Fruit fly (Drosophila melanogaster) whole organism, embryonic: Measurements from ENCODE around the gene Irbp18.
A peak's percentile ranks its signal among the peaks of the same experiment; 100 is the strongest.

Experiments
- Asciz ChIP-seq: fragments of 200-800 bp; sonication (Bioruptor generic); optimal IDR thresholded peaks from 2 replicates; lab custom pipeline; 2017; ENCODE audit warnings: missing biosample characterization, mild to moderate bottlenecking, missing genetic modification characterization, missing genetic modification reagents
- Atf3 ChIP-seq: fragments of 200-800 bp; sonication (Bioruptor generic); optimal IDR thresholded peaks from 3 replicates; lab custom pipeline; 2016; ENCODE audit warnings: missing biosample characterization, missing genetic modification characterization
- CG10431 ChIP-seq: fragments of 200-800 bp; sonication (Bioruptor generic); optimal IDR thresholded peaks from 3 replicates; lab custom pipeline; 2018; ENCODE audit warnings: missing biosample characterization, mild to moderate bottlenecking, missing genetic modification characterization
- CG10462 ChIP-seq: fragments of 200-800 bp; sonication (Bioruptor generic); optimal IDR thresholded peaks from 2 replicates; lab custom pipeline; 2016; ENCODE audit warnings: missing biosample characterization, missing genetic modification characterization
- CG11093 ChIP-seq: fragments of 200-800 bp; sonication (Bioruptor generic); IDR thresholded peaks from 3 replicates; pipeline ENCODE4 v1.3.6; 2022; ENCODE audit warnings: missing biosample characterization, missing genetic modification characterization
- CG1233 ChIP-seq: fragments of 200-800 bp; sonication (Bioruptor generic); optimal IDR thresholded peaks from 4 replicates; lab custom pipeline; 2018; ENCODE audit warnings: missing biosample characterization, mild to moderate bottlenecking, missing genetic modification characterization
- CG13123 ChIP-seq: fragments of 200-800 bp; sonication (Bioruptor generic); optimal IDR thresholded peaks from 2 replicates; lab custom pipeline; 2016; ENCODE audit warnings: missing biosample characterization, missing genetic modification characterization
- CG15696 ChIP-seq: fragments of 200-800 bp; sonication (Bioruptor generic); optimal IDR thresholded peaks from 2 replicates; lab custom pipeline; 2019; ENCODE audit warnings: missing biosample characterization, mild to moderate bottlenecking, missing genetic modification characterization, moderate library complexity
- CG17328 ChIP-seq: fragments of 200-800 bp; sonication (Bioruptor generic); IDR thresholded peaks from 2 replicates; pipeline ENCODE4 v1.3.6; 2022; ENCODE audit warnings: missing biosample characterization, missing genetic modification characterization
- CG17568 ChIP-seq: fragments of 200-800 bp; sonication (Bioruptor generic); optimal IDR thresholded peaks from 2 replicates; lab custom pipeline; 2018; ENCODE audit warnings: missing biosample characterization, mild to moderate bottlenecking, missing genetic modification characterization, moderate library complexity
- CG18619 ChIP-seq: fragments of 200-800 bp; sonication (Bioruptor generic); optimal IDR thresholded peaks from 3 replicates; lab custom pipeline; 2017; ENCODE audit warnings: missing biosample characterization, mild to moderate bottlenecking, missing genetic modification characterization
- CG42726 ChIP-seq: fragments of 200-800 bp; sonication (Bioruptor generic); IDR thresholded peaks from 2 replicates; pipeline ENCODE4 v1.3.6; 2022; ENCODE audit warnings: missing biosample characterization, missing genetic modification characterization; ENCODE audit not compliant: partially characterized antibody
- CG4328 ChIP-seq: fragments of 200-800 bp; sonication (Bioruptor generic); optimal IDR thresholded peaks from 3 replicates; lab custom pipeline; 2017; ENCODE audit warnings: missing biosample characterization, missing genetic modification reagents, missing genetic modification characterization
- CG5245 ChIP-seq: fragments of 200-800 bp; sonication (Bioruptor generic); optimal IDR thresholded peaks from 3 replicates; lab custom pipeline; 2016; ENCODE audit warnings: missing biosample characterization, missing genetic modification characterization
- CG9215 ChIP-seq: fragments of 200-800 bp; sonication (Bioruptor generic); IDR thresholded peaks from 2 replicates; pipeline ENCODE4 v1.3.6; 2022; ENCODE audit warnings: missing biosample characterization, missing genetic modification characterization
- CG9876 ChIP-seq: fragments of 200-800 bp; sonication (Bioruptor generic); optimal IDR thresholded peaks from 2 replicates; lab custom pipeline; 2016; ENCODE audit warnings: missing biosample characterization, missing genetic modification characterization
- Dip2 ChIP-seq: fragments of 200-800 bp; sonication (Bioruptor generic); IDR thresholded peaks from 2 replicates; pipeline ENCODE4 v1.3.6; 2022; ENCODE audit warnings: missing biosample characterization, missing genetic modification characterization
- Dip3 ChIP-seq: fragments of 200-800 bp; sonication (Bioruptor generic); optimal IDR thresholded peaks from 3 replicates; lab custom pipeline; 2016; ENCODE audit warnings: missing biosample characterization, missing genetic modification characterization
- Ets97D ChIP-seq: fragments of 200-800 bp; sonication (Bioruptor generic); optimal IDR thresholded peaks from 3 replicates; lab custom pipeline; 2016; ENCODE audit warnings: missing biosample characterization, missing genetic modification characterization
- HmgD ChIP-seq: fragments of 200-800 bp; sonication (Bioruptor generic); optimal IDR thresholded peaks from 3 replicates; lab custom pipeline; 2016; ENCODE audit warnings: missing biosample characterization, missing genetic modification characterization
- NFAT ChIP-seq: fragments of 200-800 bp; sonication (Bioruptor generic); IDR thresholded peaks from 2 replicates; pipeline ENCODE4 v1.3.6; 2022; ENCODE audit warnings: missing biosample characterization, missing genetic modification characterization
- Nf-YA ChIP-seq: fragments of 200-800 bp; sonication (Bioruptor generic); IDR thresholded peaks from 2 replicates; pipeline ENCODE4 v1.3.6; 2022; ENCODE audit warnings: missing biosample characterization, missing genetic modification characterization
- YL-1 ChIP-seq: fragments of 200-800 bp; sonication (Bioruptor generic); optimal IDR thresholded peaks from 3 replicates; lab custom pipeline; 2017; ENCODE audit warnings: missing biosample characterization, mild to moderate bottlenecking, missing genetic modification characterization
- cas ChIP-seq: fragments of 200-800 bp; sonication (Bioruptor generic); IDR thresholded peaks from 2 replicates; pipeline ENCODE4 v1.3.6; 2022; ENCODE audit warnings: missing biosample characterization, missing genetic modification characterization
- caup ChIP-seq: fragments of 200-800 bp; sonication (Bioruptor generic); optimal IDR thresholded peaks from 3 replicates; lab custom pipeline; 2017; ENCODE audit warnings: missing biosample characterization, mild to moderate bottlenecking, missing genetic modification characterization, moderate library complexity; ENCODE audit not compliant: severe bottlenecking
- crp ChIP-seq, 2 experiments: fragments of 200-800 bp; sonication (Bioruptor generic); optimal IDR thresholded peaks; 2 replicates in 1 of 2; 3 replicates in 1 of 2; lab custom pipeline; 2017; ENCODE audit warnings: missing biosample characterization in 2 of 2, missing genetic modification characterization in 2 of 2, mild to moderate bottlenecking in 1 of 2, moderate library complexity in 1 of 2
- danr ChIP-seq: fragments of 200-800 bp; sonication (Bioruptor generic); IDR thresholded peaks from 2 replicates; pipeline ENCODE4 v1.3.6; 2022; ENCODE audit warnings: missing biosample characterization, missing genetic modification characterization
- en ChIP-seq: fragments of 200-800 bp; sonication (Bioruptor generic); optimal IDR thresholded peaks from 2 replicates; lab custom pipeline; 2016; ENCODE audit warnings: missing biosample characterization, missing genetic modification characterization
- esg ChIP-seq: fragments of 200-800 bp; sonication (Bioruptor generic); conservative IDR thresholded peaks from 2 replicates; pipeline ENCODE4 v1.3.6; 2022; ENCODE audit warnings: missing biosample characterization, missing genetic modification characterization
- fd102C ChIP-seq: fragments of 200-800 bp; sonication (Bioruptor generic); optimal IDR thresholded peaks from 2 replicates; lab custom pipeline; 2018; ENCODE audit warnings: missing biosample characterization, mild to moderate bottlenecking, missing genetic modification characterization, moderate library complexity
- fd64A ChIP-seq: fragments of 200-800 bp; sonication (Bioruptor generic); optimal IDR thresholded peaks from 3 replicates; lab custom pipeline; 2018; ENCODE audit warnings: missing biosample characterization, mild to moderate bottlenecking, missing genetic modification characterization
- her ChIP-seq: fragments of 200-800 bp; sonication (Bioruptor generic); optimal IDR thresholded peaks from 2 replicates; lab custom pipeline; 2016; ENCODE audit warnings: missing biosample characterization, missing genetic modification characterization
- mam ChIP-seq: fragments of 200-800 bp; sonication (Bioruptor generic); optimal IDR thresholded peaks from 3 replicates; lab custom pipeline; 2016; ENCODE audit warnings: missing biosample characterization, missing genetic modification characterization
- nerfin-2 ChIP-seq: fragments of 200-800 bp; sonication (Bioruptor generic); IDR thresholded peaks from 2 replicates; pipeline ENCODE4 v1.3.6; 2022; ENCODE audit warnings: missing biosample characterization, missing genetic modification characterization; ENCODE audit not compliant: partially characterized antibody
- pb ChIP-seq: fragments of 200-800 bp; sonication (Bioruptor generic); optimal IDR thresholded peaks from 3 replicates; lab custom pipeline; 2016; ENCODE audit warnings: missing biosample characterization, missing genetic modification characterization
- prd ChIP-seq, 3 experiments: fragments of >200 bp in 2 of 3; fragments of 200-800 bp in 1 of 3; sonication (Bioruptor generic) in 1 of 3; optimal IDR thresholded peaks in 2 of 3; IDR thresholded peaks in 1 of 3; 2 replicates in 2 of 3; 3 replicates in 1 of 3; pipeline versions ENCODE4 v1.3.6 to Lab custom; 2017 to 2022; ENCODE audit warnings: missing biosample characterization in 1 of 3, missing genetic modification characterization in 1 of 3
- pros ChIP-seq: fragments of 200-800 bp; sonication (Bioruptor generic); optimal IDR thresholded peaks from 3 replicates; lab custom pipeline; 2019; ENCODE audit warnings: missing biosample characterization, mild to moderate bottlenecking, missing genetic modification characterization, moderate library complexity
- rib ChIP-seq: fragments of 200-800 bp; sonication (Bioruptor generic); IDR thresholded peaks from 2 replicates; pipeline ENCODE4 v1.3.6; 2022; ENCODE audit warnings: missing biosample characterization, missing genetic modification characterization
- salm ChIP-seq: fragments of 200-800 bp; sonication (Bioruptor generic); optimal IDR thresholded peaks from 2 replicates; lab custom pipeline; 2018; ENCODE audit warnings: missing biosample characterization, mild to moderate bottlenecking, missing genetic modification characterization
- scrt ChIP-seq: fragments of 200-800 bp; sonication (Bioruptor generic); optimal IDR thresholded peaks from 2 replicates; lab custom pipeline; 2018; ENCODE audit warnings: missing biosample characterization, mild to moderate bottlenecking, missing genetic modification characterization, moderate library complexity
- seq ChIP-seq: fragments of 200-800 bp; sonication (Bioruptor generic); IDR thresholded peaks from 2 replicates; pipeline ENCODE4 v1.3.6; 2022; ENCODE audit warnings: missing biosample characterization, missing genetic modification characterization
- tap ChIP-seq: fragments of 200-800 bp; optimal IDR thresholded peaks from 3 replicates; lab custom pipeline; 2019; ENCODE audit warnings: missing biosample characterization, mild to moderate bottlenecking, missing genetic modification characterization, moderate library complexity
- tna ChIP-seq: fragments of 200-800 bp; sonication (Bioruptor generic); IDR thresholded peaks from 2 replicates; pipeline ENCODE4 v1.3.6; 2022; ENCODE audit warnings: missing biosample characterization, missing genetic modification characterization; ENCODE audit not compliant: partially characterized antibody
- toy ChIP-seq: fragments of 200-800 bp; sonication (Bioruptor generic); IDR thresholded peaks from 2 replicates; pipeline ENCODE4 v1.3.6; 2022; ENCODE audit warnings: missing biosample characterization, missing genetic modification characterization
- trh ChIP-seq: fragments of 200-800 bp; sonication (Bioruptor generic); optimal IDR thresholded peaks from 2 replicates; lab custom pipeline; 2016; ENCODE audit warnings: missing biosample characterization, missing genetic modification characterization
- vvl ChIP-seq: fragments of 200-800 bp; sonication (Bioruptor generic); IDR thresholded peaks from 2 replicates; pipeline ENCODE4 v1.3.6; 2022; ENCODE audit warnings: missing biosample characterization, missing genetic modification characterization
- wor ChIP-seq: fragments of 200-800 bp; sonication (Bioruptor generic); IDR thresholded peaks from 2 replicates; pipeline ENCODE4 v1.3.6; 2022; ENCODE audit warnings: missing biosample characterization, missing genetic modification characterization
- zen2 ChIP-seq: fragments of 200-800 bp; sonication (Bioruptor generic); IDR thresholded peaks from 3 replicates; pipeline ENCODE4 v1.3.6; 2022; ENCODE audit warnings: missing biosample characterization, missing genetic modification characterization; ENCODE audit not compliant: partially characterized antibody
- zfh1 ChIP-seq: fragments of 200-800 bp; sonication (Bioruptor generic); IDR thresholded peaks from 3 replicates; pipeline ENCODE4 v1.3.6; 2022; ENCODE audit warnings: missing biosample characterization, missing genetic modification characterization

The Irbp18 gene

dm6 chr3L:11097982-11098663, at the start of gene Irbp18, which contains the start of gene APP-BP1 (continued):
- peak; percentile 73 for TF ChIP-seq CG15696 (tag; lab: Kevin White, UChicago)
- peak; percentile 78 for TF ChIP-seq CG10431 (GFP tag; lab: Kevin White, UChicago)
- peak; percentile 32; the same call in 1 of the 2 replicates for TF ChIP-seq cas (GFP tag; lab: Robert Waterston, UW)
- TF ChIP-seq nerfin-2 (GFP tag; lab: Robert Waterston, UW): no peak
- peak; percentile 89 for TF ChIP-seq Asciz (GFP tag; lab: Kevin White, UChicago)
- TF ChIP-seq Dip3 (GFP tag; lab: Kevin White, UChicago): peak; percentile 96
- TF ChIP-seq toy (GFP tag; lab: Robert Waterston, UW): peak; percentile 54; the same call in 1 of the 2 replicates
- TF ChIP-seq CG4328 (GFP tag; lab: Kevin White, UChicago): peak; percentile 91
- TF ChIP-seq Atf3: peak; percentile 93
- peak; percentile 76 for TF ChIP-seq fd102C (GFP tag; lab: Kevin White, UChicago)
- peak; percentile 73 for TF ChIP-seq wor
- peak; percentile 84 for TF ChIP-seq CG9876
- peak; percentile 87 for TF ChIP-seq rib (GFP tag; lab: Robert Waterston, UW)
- peak; percentile 61 for TF ChIP-seq HmgD (GFP tag; lab: Kevin White, UChicago)
- peak; percentile 83 for TF ChIP-seq esg (GFP tag; lab: Robert Waterston, UW)
- TF ChIP-seq danr (GFP tag; lab: Robert Waterston, UW): peak; percentile 81
- TF ChIP-seq pros (GFP tag; lab: Kevin White, UChicago): no peak
- no peak for TF ChIP-seq Dip2
- peak; percentile 88 for TF ChIP-seq YL-1 (GFP tag; lab: Kevin White, UChicago)
- TF ChIP-seq CG1233 (GFP tag; lab: Kevin White, UChicago): peak; percentile 94
- peak; percentile 92 to 95 for TF ChIP-seq crp (GFP tag; optimal IDR thresholded peaks at IDR 0.05; lab: Kevin White, UChicago)
- peak; percentile 95 for TF ChIP-seq CG18619 (GFP tag; lab: Kevin White, UChicago)
- TF ChIP-seq CG42726 (GFP tag; lab: Robert Waterston, UW): no peak
- TF ChIP-seq mam (GFP tag; lab: Kevin White, UChicago): peak; percentile 96
- TF ChIP-seq scrt (GFP tag; lab: Kevin White, UChicago): peak; percentile 91
- TF ChIP-seq her: peak; percentile 88
- TF ChIP-seq CG11093: peak; percentile 71; the same call in 1 of the 3 replicates
- TF ChIP-seq tap (tag; lab: Kevin White, UChicago): peak; percentile 84
- no peak for TF ChIP-seq tna
- peak; percentile 91 for TF ChIP-seq trh (GFP tag; lab: Kevin White, UChicago)
- peak; percentile 87 for TF ChIP-seq seq
- TF ChIP-seq CG17328: peak; percentile 81
- TF ChIP-seq vvl: peak; percentile 89
- peak; percentile 84 for TF ChIP-seq CG13123
- TF ChIP-seq pb: peak; percentile 81
- TF ChIP-seq Ets97D: peak; percentile 91
- TF ChIP-seq prd (optimal IDR thresholded peaks at IDR 0.05; lab: Kevin White, UChicago): no peak
- peak; percentile 89 for TF ChIP-seq prd (GFP tag; IDR thresholded peaks at IDR 0.05; lab: Robert Waterston, UW)
- TF ChIP-seq CG10462 (GFP tag; lab: Kevin White, UChicago): peak; percentile 87
- peak; percentile 83 for TF ChIP-seq en (GFP tag; lab: Kevin White, UChicago)
- TF ChIP-seq CG9215 (GFP tag; lab: Robert Waterston, UW): peak; percentile 86
- TF ChIP-seq zfh1 (GFP tag; lab: Robert Waterston, UW): peak; percentile 84
- TF ChIP-seq caup (GFP tag; lab: Kevin White, UChicago): peak; percentile 95
- TF ChIP-seq NFAT (GFP tag; lab: Robert Waterston, UW): peak; percentile 74
- TF ChIP-seq Nf-YA (GFP tag; lab: Robert Waterston, UW): peak; percentile 61
- no peak for TF ChIP-seq zen2 (GFP tag; lab: Robert Waterston, UW)
- TF ChIP-seq fd64A (GFP tag; lab: Kevin White, UChicago): peak; percentile 81
- TF ChIP-seq CG5245 (GFP tag; lab: Kevin White, UChicago): peak; percentile 87
- peak; percentile 87 for TF ChIP-seq CG17568 (GFP tag; lab: Kevin White, UChicago)
- peak; percentile 78 for TF ChIP-seq salm
